Worm (Caenorhabditis elegans): Measurements from ENCODE around the gene gld-3.

DNA sequence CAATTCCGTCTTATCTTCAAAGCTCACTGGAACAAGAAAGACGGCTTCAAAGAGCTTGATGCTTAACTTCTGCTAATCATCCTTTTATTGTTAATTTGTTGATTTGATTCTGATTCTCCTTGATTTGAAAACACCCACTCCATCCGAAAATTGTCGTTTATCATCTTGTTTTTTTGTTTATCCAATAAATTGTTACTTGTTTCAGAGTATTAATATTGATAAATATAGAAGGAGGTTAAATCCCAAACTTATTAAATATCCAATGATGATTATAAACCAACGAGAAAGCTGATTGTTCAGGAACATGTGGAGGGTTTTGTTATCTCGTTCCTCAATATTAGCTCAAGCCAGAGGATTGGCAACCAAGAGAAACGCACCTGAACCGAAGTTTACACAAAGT is 19.7 kb upstream of the gld-3 start, which contains the start of gene F10E7.6:
- no peak for TF ChIP-seq fkh-10 (GFP tag; optimal IDR thresholded peaks at IDR 0.05)
- TF ChIP-seq fos-1 (tag; optimal IDR thresholded peaks at IDR 0.05): no peak
- TF ChIP-seq aly-2 (tag; optimal IDR thresholded peaks at IDR 0.05): no peak
- TF ChIP-seq ceh-28 (tag; optimal IDR thresholded peaks at IDR 0.05): no peak
- no peak for TF ChIP-seq ceh-9 (tag; optimal IDR thresholded peaks at IDR 0.05)
- no peak for TF ChIP-seq nhr-23 (tag; optimal IDR thresholded peaks at IDR 0.05)
- TF ChIP-seq unc-39 (tag; optimal IDR thresholded peaks at IDR 0.05): no peak
- TF ChIP-seq ztf-11 (tag; optimal IDR thresholded peaks at IDR 0.05): no peak
- TF ChIP-seq egl-27 (tag; optimal IDR thresholded peaks at IDR 0.05): no peak
- TF ChIP-seq skn-1 (tag; optimal IDR thresholded peaks at IDR 0.05): no peak
- no peak for TF ChIP-seq lin-39 (tag; optimal IDR thresholded peaks at IDR 0.05)
- TF ChIP-seq tbx-2 (tag; optimal IDR thresholded peaks at IDR 0.05): no peak

Data from whole organism, L3 larva.